Fruit fly (Drosophila melanogaster): ENCODE data around the gene CG14194.

dm6 chrX:19174092-19174491 lies 19.3 kb upstream of the CG14194 start:
- no peak for TF ChIP-seq Dfd (GFP tag; optimal IDR thresholded peaks at IDR 0.05)
- no peak for TF ChIP-seq Hr78 (GFP tag; optimal IDR thresholded peaks at IDR 0.05)
- no peak for TF ChIP-seq usp (GFP tag; optimal IDR thresholded peaks at IDR 0.05)
- no peak for TF ChIP-seq pan (optimal IDR thresholded peaks at IDR 0.05)
- no peak for TF ChIP-seq dsf (GFP tag; optimal IDR thresholded peaks at IDR 0.05; ENCODE audit: borderline replicate concordance)
- no peak for TF ChIP-seq Myc (optimal IDR thresholded peaks at IDR 0.05)
- no peak for TF ChIP-seq psq (GFP tag; optimal IDR thresholded peaks at IDR 0.05)

All from whole organism, wandering third instar larva.